Worm (Caenorhabditis elegans): Measurements from ENCODE around the gene H12I13.1.

The H12I13.1 gene

ce11 chrII:6028594-6029141 lies 38.3 kb downstream of the H12I13.1 start (continued):
- TF ChIP-seq mdl-1 (tag; optimal IDR thresholded peaks at IDR 0.05), result no peak
- no peak for TF ChIP-seq ztf-1 (GFP tag; conservative IDR thresholded peaks at IDR 0.05)
- TF ChIP-seq mbf-1 (tag; optimal IDR thresholded peaks at IDR 0.05), result no peak
- TF ChIP-seq F13H6.1 (tag; optimal IDR thresholded peaks at IDR 0.05), result peak; percentile 65

ce11 chrII:6026646-6027045 lies 40.3 kb downstream of the H12I13.1 start:
- no peak for TF ChIP-seq Y55F3AM.14 (GFP tag; optimal IDR thresholded peaks at IDR 0.05)
- no peak for TF ChIP-seq nhr-237 (tag; optimal IDR thresholded peaks at IDR 0.05)
- TF ChIP-seq skn-1 (tag; optimal IDR thresholded peaks at IDR 0.05), result peak; percentile 89
- no peak for TF ChIP-seq snpc-4 (tag; optimal IDR thresholded peaks at IDR 0.05)
- no peak for TF ChIP-seq mab-5 (tag; optimal IDR thresholded peaks at IDR 0.05)
- TF ChIP-seq sma-9 (GFP tag; optimal IDR thresholded peaks at IDR 0.05), result peak; percentile 84
- no peak for TF ChIP-seq sma-9 (tag; optimal IDR thresholded peaks at IDR 0.05)
- TF ChIP-seq nhr-11 (tag; optimal IDR thresholded peaks at IDR 0.05), result no peak
- TF ChIP-seq gmeb-1 (tag; optimal IDR thresholded peaks at IDR 0.05), result peak; percentile 74
- peak; percentile 99 for TF ChIP-seq fos-1 (tag; optimal IDR thresholded peaks at IDR 0.05)
- TF ChIP-seq lin-13 (GFP tag; optimal IDR thresholded peaks at IDR 0.05), result peak; percentile 28
- TF ChIP-seq egl-27 (tag; optimal IDR thresholded peaks at IDR 0.05), result peak; percentile 13
- TF ChIP-seq peb-1 (tag; optimal IDR thresholded peaks at IDR 0.05), result no peak
- TF ChIP-seq crh-2 (tag; optimal IDR thresholded peaks at IDR 0.05), result peak; percentile 86
- no peak for TF ChIP-seq ztf-4 (tag; optimal IDR thresholded peaks at IDR 0.05)
- TF ChIP-seq F13H6.1 (tag; optimal IDR thresholded peaks at IDR 0.05), result peak; percentile 78
- no peak for TF ChIP-seq unc-39 (tag; optimal IDR thresholded peaks at IDR 0.05)
- no peak for TF ChIP-seq aly-2 (tag; optimal IDR thresholded peaks at IDR 0.05)
- peak in 1 of 2 experiments; percentile 56 for TF ChIP-seq lsy-2 (tag; optimal IDR thresholded peaks at IDR 0.05)
- no peak for TF ChIP-seq lin-11 (tag; optimal IDR thresholded peaks at IDR 0.05)
- TF ChIP-seq sma-3 (GFP tag; optimal IDR thresholded peaks at IDR 0.05), result peak; percentile 61
- TF ChIP-seq blmp-1 (tag; optimal IDR thresholded peaks at IDR 0.05; ENCODE audit: insufficient read depth), result no peak
- TF ChIP-seq elt-3 (tag; optimal IDR thresholded peaks at IDR 0.05), result no peak

- no peak for TF ChIP-seq C34F6.9 (tag; optimal IDR thresholded peaks at IDR 0.05)
- TF ChIP-seq crh-2 (tag; optimal IDR thresholded peaks at IDR 0.05), result peak; percentile 16
- peak; percentile 37 for TF ChIP-seq fos-1 (tag; optimal IDR thresholded peaks at IDR 0.05)
- peak; percentile 7 for TF ChIP-seq nhr-129 (tag; optimal IDR thresholded peaks at IDR 0.05)
- no peak for TF ChIP-seq ama-1 (optimal IDR thresholded peaks at IDR 0.05)
- TF ChIP-seq peb-1 (tag; optimal IDR thresholded peaks at IDR 0.05), result no peak
- no peak for TF ChIP-seq nhr-11 (tag; optimal IDR thresholded peaks at IDR 0.05)
- TF ChIP-seq zag-1 (tag; optimal IDR thresholded peaks at IDR 0.05), result no peak
- no peak for TF ChIP-seq alr-1 (tag; optimal IDR thresholded peaks at IDR 0.05)
- TF ChIP-seq F13H6.1 (tag; optimal IDR thresholded peaks at IDR 0.05), result peak; percentile 3
- TF ChIP-seq aly-2 (tag; optimal IDR thresholded peaks at IDR 0.05), result no peak
Observed at ce11 chrII:6025647-6026046, 41.3 kb downstream of the H12I13.1 start.

- TF ChIP-seq ZK546.5 (tag; optimal IDR thresholded peaks at IDR 0.05) (no peak), nhr-77 (tag; optimal IDR thresholded peaks at IDR 0.05) (no peak), unc-39 (tag; optimal IDR thresholded peaks at IDR 0.05) (no peak), lin-13 (GFP tag; optimal IDR thresholded peaks at IDR 0.05) (no peak), R02D3.7 (tag; optimal IDR thresholded peaks at IDR 0.05) (no peak), ama-1 (optimal IDR thresholded peaks at IDR 0.05) (no peak), crh-2 (tag; optimal IDR thresholded peaks at IDR 0.05) (no peak), alr-1 (tag; optimal IDR thresholded peaks at IDR 0.05) (no peak), egl-27 (tag; optimal IDR thresholded peaks at IDR 0.05) (no peak), ztf-11 (tag; optimal IDR thresholded peaks at IDR 0.05) (no peak), lsy-2 (tag; optimal IDR thresholded peaks at IDR 0.05) (no peak), unc-55 (GFP tag; optimal IDR thresholded peaks at IDR 0.05) (no peak), gmeb-1 (tag; optimal IDR thresholded peaks at IDR 0.05) (no peak), nhr-12 (tag; optimal IDR thresholded peaks at IDR 0.05) (no peak), nhr-237 (tag; optimal IDR thresholded peaks at IDR 0.05) (no peak), C34F6.9 (tag; optimal IDR thresholded peaks at IDR 0.05) (no peak)
Observed at ce11 chrII:6024879-6025278, 42.1 kb downstream of the H12I13.1 start, which contains the start of gene R12C12.9. Gene R12C12.9 (minus strand): TSS chrII:6024979.

Data from whole organism, L2 larva.